Worm (Caenorhabditis elegans) whole organism, L2 larva: ENCODE measurements around the gene F35D2.6.

Source experiments
- ama-1 ChIP-seq: fragments of 150-350 bp; optimal IDR thresholded peaks from 2 replicates; lab custom pipeline; 2018; ENCODE audit warnings: inconsistent platforms
- ceh-16 ChIP-seq: fragments of 150-350 bp; optimal IDR thresholded peaks from 2 replicates; lab custom pipeline; 2014; ENCODE audit warnings: missing biosample characterization, missing genetic modification characterization
- ceh-82 ChIP-seq: fragments of 150-350 bp; optimal IDR thresholded peaks from 2 replicates; lab custom pipeline; 2014; ENCODE audit warnings: missing biosample characterization, missing genetic modification characterization
- crh-2 ChIP-seq: sonication (generic microtip); optimal IDR thresholded peaks from 2 replicates; lab custom pipeline; 2017; ENCODE audit warnings: missing biosample characterization, missing genetic modification characterization
- egl-27 ChIP-seq: sonication (generic microtip); optimal IDR thresholded peaks from 3 replicates; lab custom pipeline; 2017; ENCODE audit warnings: missing biosample characterization, missing genetic modification reagents, missing genetic modification characterization
- elt-3 ChIP-seq: sonication (generic microtip); optimal IDR thresholded peaks from 2 replicates; lab custom pipeline; 2017; ENCODE audit warnings: missing biosample characterization, missing genetic modification characterization
- mab-5 ChIP-seq: fragments of 150-350 bp; optimal IDR thresholded peaks from 2 replicates; lab custom pipeline; 2014; ENCODE audit warnings: missing biosample characterization, missing genetic modification characterization
- snpc-4 ChIP-seq: fragments of 150-350 bp; optimal IDR thresholded peaks from 2 replicates; lab custom pipeline; 2014; ENCODE audit warnings: missing biosample characterization, missing genetic modification characterization
- unc-62 ChIP-seq: fragments of 150-350 bp; optimal IDR thresholded peaks from 2 replicates; lab custom pipeline; 2014; ENCODE audit warnings: missing biosample characterization, missing genetic modification reagents, missing genetic modification characterization
- zag-1 ChIP-seq: fragments of 150-350 bp; optimal IDR thresholded peaks from 2 replicates; lab custom pipeline; 2014; ENCODE audit warnings: missing biosample characterization, missing genetic modification characterization

ce11 chrII:7554716-7555247, 22.7 kb upstream of the F35D2.6 start:
- TF ChIP-seq zag-1 (tag; lab: Kevin White, UChicago) (no peak), egl-27 (tag; lab: Kevin White, UChicago) (peak; percentile 3), ceh-16 (tag; lab: Kevin White, UChicago) (no peak), elt-3 (tag; lab: Kevin White, UChicago) (no peak), ama-1 (no peak), mab-5 (tag; lab: Kevin White, UChicago) (no peak), ceh-82 (no peak), crh-2 (tag; lab: Kevin White, UChicago) (peak; percentile 71), snpc-4 (tag; lab: Kevin White, UChicago) (no peak), unc-62 (no peak)
